Fruit fly (Drosophila melanogaster): Measurements from ENCODE around the gene Vha26.

DNA sequence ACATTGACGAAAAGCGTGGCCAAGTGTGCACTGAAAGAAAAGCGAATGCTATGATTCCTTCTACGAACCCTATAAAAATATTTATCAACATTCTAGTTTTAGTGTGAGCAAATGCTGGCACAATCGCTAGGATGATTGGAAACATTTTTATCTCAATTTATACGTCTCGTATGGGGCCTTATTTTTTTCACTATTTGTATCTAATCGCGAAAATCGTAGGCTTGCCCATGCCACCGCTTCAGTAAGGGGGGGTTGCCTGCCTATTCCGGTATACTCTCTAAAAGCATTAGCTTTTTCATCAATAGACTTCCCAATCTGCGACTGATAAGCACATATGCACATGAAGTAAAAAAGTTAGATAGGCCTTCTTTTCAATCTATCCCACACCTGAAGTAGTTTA is 25.9 kb upstream of the Vha26 start:
- no peak for TF ChIP-seq CG8478 (optimal IDR thresholded peaks at IDR 0.05)
- no peak for TF ChIP-seq CTCF (optimal IDR thresholded peaks at IDR 0.05)
